Fruit fly (Drosophila melanogaster): ENCODE results near the gene Gfrl.
A peak's percentile ranks its signal among the peaks of the same experiment; 100 is the strongest.

Gfrl gene

DNA sequence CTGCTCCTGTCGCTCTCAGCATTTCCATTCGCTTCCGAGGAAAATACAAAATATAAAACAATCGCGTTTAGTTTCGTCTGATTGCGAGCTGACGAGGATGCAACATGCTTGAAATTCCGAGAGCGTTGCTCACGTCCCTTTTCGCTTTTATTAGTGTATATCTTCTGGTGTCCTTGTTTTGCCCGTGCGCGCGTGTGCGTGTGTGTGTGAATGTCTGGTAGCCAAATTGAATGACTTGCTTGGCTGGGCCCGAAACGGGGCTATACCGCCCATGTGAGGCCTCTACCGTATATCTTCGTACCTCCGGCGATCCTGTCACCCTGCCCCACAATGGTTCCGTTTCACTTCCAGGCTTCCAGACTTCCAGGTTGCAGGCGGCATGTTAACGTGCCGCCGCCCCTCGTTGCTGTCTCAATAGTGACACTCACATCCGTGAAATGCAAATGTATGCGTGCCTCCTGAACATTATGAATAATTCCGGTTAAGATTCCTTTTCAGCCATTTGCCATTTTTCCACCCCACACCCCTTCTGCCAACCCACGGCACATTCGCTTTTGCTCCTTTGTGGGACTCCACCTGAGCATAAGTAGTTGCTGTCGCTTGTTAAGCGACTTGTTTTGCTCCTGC lies 11.5 kb downstream of the Gfrl start (continued):
- no peak for TF ChIP-seq Antp (GFP tag; optimal IDR thresholded peaks at IDR 0.05)
- no peak for TF ChIP-seq stc (GFP tag; IDR thresholded peaks at IDR 0.05)
- no peak for TF ChIP-seq hkb (optimal IDR thresholded peaks at IDR 0.05)
- no peak for TF ChIP-seq hkb (GFP tag; IDR thresholded peaks at IDR 0.05)
- no peak for TF ChIP-seq HLH3B (GFP tag; IDR thresholded peaks at IDR 0.05)
- TF ChIP-seq CG7963 (GFP tag; IDR thresholded peaks at IDR 0.05; ENCODE audit: partially characterized antibody): no peak
- TF ChIP-seq CG9437 (GFP tag; optimal IDR thresholded peaks at IDR 0.05): no peak
- no peak for TF ChIP-seq nau (GFP tag; optimal IDR thresholded peaks at IDR 0.05)
- no peak for TF ChIP-seq Ets97D (GFP tag; optimal IDR thresholded peaks at IDR 0.05)
- no peak for TF ChIP-seq kni (GFP tag; optimal IDR thresholded peaks at IDR 0.05)

DNA sequence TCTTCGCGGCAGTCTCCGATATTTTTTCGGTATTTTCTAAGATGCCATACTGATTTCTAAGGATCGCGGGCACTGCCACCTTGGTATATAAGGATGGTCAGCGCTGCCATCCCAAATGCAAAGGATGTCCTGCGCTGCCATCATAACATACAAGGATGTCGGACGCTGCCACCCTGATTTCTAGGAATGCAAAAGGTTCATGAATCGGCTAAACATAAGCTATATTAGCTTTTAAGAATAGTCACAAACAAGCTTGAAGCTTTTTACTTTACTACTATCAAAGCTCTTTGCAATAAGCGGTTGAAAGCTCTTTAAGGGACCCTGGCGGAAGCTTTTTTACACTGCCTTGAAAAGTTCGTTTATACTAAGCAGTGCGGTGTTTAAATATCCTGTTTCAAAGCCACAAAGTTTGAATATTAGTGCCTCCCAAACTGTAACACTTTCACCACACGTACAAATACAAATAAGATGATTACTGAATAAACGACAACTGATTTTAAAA lies 20.1 kb downstream of the Gfrl start:
- TF ChIP-seq Myb (GFP tag; optimal IDR thresholded peaks at IDR 0.05) (peak; percentile 44), pita (GFP tag; optimal IDR thresholded peaks at IDR 0.05) (peak; percentile 22), pzg (GFP tag; optimal IDR thresholded peaks at IDR 0.05) (peak; percentile 25), Dp (GFP tag; optimal IDR thresholded peaks at IDR 0.05) (peak; percentile 36), E2f2 (GFP tag; IDR thresholded peaks at IDR 0.05) (peak; percentile 56), CG6654 (GFP tag; optimal IDR thresholded peaks at IDR 0.05) (peak; percentile 89), CG3847 (GFP tag; IDR thresholded peaks at IDR 0.05) (peak; percentile 32; the same call in 1 of the 2 replicates), fru (optimal IDR thresholded peaks at IDR 0.05) (no peak), CG18619 (GFP tag; optimal IDR thresholded peaks at IDR 0.05) (no peak), ase (GFP tag; IDR thresholded peaks at IDR 0.05) (no peak), Ets65A (GFP tag) (peak; percentile 22), Dref (GFP tag; IDR thresholded peaks at IDR 0.05) (0 out of 2 replicates have a peak, but pooled peaks have one; percentile 23), CG31365 (tag; optimal IDR thresholded peaks at IDR 0.05) (peak; percentile 72), ken (GFP tag; IDR thresholded peaks at IDR 0.05) (no peak), amos (GFP tag; IDR thresholded peaks at IDR 0.05; ENCODE audit: partially characterized antibody) (peak; percentile 6; the same call in 1 of the 2 replicates), CTCF (GFP tag; optimal IDR thresholded peaks at IDR 0.05) (peak; percentile 72), Med (GFP tag) (no peak), CoRest (tag; optimal IDR thresholded peaks at IDR 0.05) (no peak)

DNA sequence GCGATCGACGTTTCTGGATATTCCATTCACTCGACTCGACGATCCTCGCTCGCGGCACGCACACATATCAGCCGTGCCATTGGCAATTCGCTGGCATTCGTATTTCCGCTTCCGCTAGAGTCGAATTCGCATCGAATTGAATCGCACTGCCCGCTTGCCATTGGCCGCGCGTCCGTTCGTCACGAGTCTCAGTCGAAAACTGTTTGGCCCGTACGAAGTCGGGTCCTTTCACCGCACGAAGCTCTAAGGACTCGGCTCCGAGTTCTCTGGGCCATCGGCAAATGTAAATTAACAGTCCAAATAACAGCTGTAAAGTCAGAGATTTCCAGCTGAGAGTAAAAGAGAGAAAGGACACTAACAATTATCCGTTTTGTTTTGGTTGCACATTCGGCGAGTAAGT lies 34.9 kb downstream of the Gfrl start:
- TF ChIP-seq CG1647 (GFP tag; optimal IDR thresholded peaks at IDR 0.05): no peak
- peak; percentile 93 for TF ChIP-seq Nf-YC (tag; optimal IDR thresholded peaks at IDR 0.05)
- TF ChIP-seq gcm2 (GFP tag; optimal IDR thresholded peaks at IDR 0.05): no peak
- peak; percentile 68 for TF ChIP-seq Nf-YB (GFP tag; optimal IDR thresholded peaks at IDR 0.05)
- peak; percentile 97 for TF ChIP-seq Deaf1 (tag; optimal IDR thresholded peaks at IDR 0.05)
- TF ChIP-seq CG10321 (GFP tag; IDR thresholded peaks at IDR 0.05): no peak
- no peak for TF ChIP-seq shn (GFP tag; optimal IDR thresholded peaks at IDR 0.05)
- peak; percentile 50 for TF ChIP-seq CG6654 (GFP tag; optimal IDR thresholded peaks at IDR 0.05)

DNA sequence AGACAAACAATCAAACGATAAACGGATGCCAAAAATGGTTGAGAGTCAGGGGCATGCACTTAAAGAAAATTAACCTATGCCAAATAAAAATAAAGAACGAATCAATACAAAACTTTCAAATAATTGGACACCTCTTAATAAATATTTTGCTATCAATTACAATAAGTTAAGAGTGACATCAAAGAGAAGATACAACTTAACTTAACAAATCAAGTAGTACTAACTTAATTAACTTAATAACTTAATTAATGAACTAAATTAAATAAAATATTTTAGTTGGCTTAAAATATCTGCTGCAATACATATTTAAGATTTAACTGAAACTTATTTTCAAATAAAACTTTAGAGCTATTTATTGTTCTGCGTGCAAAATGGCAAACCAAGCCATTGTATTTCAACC lies 62.3 kb downstream of the Gfrl start:
- TF ChIP-seq nerfin-2 (GFP tag; IDR thresholded peaks at IDR 0.05; ENCODE audit: partially characterized antibody): no peak
- peak; percentile 32 for TF ChIP-seq CG13424 (tag; optimal IDR thresholded peaks at IDR 0.05)
- TF ChIP-seq Sox102F (GFP tag; optimal IDR thresholded peaks at IDR 0.05): peak; percentile 7
- TF ChIP-seq CG12659 (GFP tag; optimal IDR thresholded peaks at IDR 0.05): peak; percentile 13
- no peak for TF ChIP-seq jigr1 (GFP tag; IDR thresholded peaks at IDR 0.05)
- TF ChIP-seq fru (optimal IDR thresholded peaks at IDR 0.05): no peak
- TF ChIP-seq Hmr (GFP tag; optimal IDR thresholded peaks at IDR 0.05): peak; percentile 27
- TF ChIP-seq CG4820 (GFP tag; optimal IDR thresholded peaks at IDR 0.05): no peak
- no peak for TF ChIP-seq danr (GFP tag; IDR thresholded peaks at IDR 0.05)
- no peak for TF ChIP-seq CG15073 (GFP tag; optimal IDR thresholded peaks at IDR 0.05)
- TF ChIP-seq Sox100B (GFP tag; optimal IDR thresholded peaks at IDR 0.05): peak; percentile 2
- TF ChIP-seq Abd-B (GFP tag; optimal IDR thresholded peaks at IDR 0.05): no peak
- peak; percentile 32 for TF ChIP-seq lab (GFP tag; optimal IDR thresholded peaks at IDR 0.05)
- TF ChIP-seq CG7556 (GFP tag; optimal IDR thresholded peaks at IDR 0.05): peak; percentile 50
- TF ChIP-seq Doc3 (GFP tag; IDR thresholded peaks at IDR 0.05; ENCODE audit: partially characterized antibody): no peak
